Worm (Caenorhabditis elegans) whole organism, L4 larva: ENCODE data around the gene mrps-18A.
A peak's percentile ranks its signal among the peaks of the same experiment; 100 is the strongest.

Experiments
- ZK546.5 ChIP-seq, 2 experiments: sonication (generic microtip); optimal IDR thresholded peaks; 2 replicates each; lab custom pipeline; 2017; ENCODE audit warnings: missing biosample characterization in 2 of 2, missing genetic modification characterization in 2 of 2
- lin-13 ChIP-seq: fragments of 150-350 bp; optimal IDR thresholded peaks from 2 replicates; lab custom pipeline; 2014; ENCODE audit warnings: missing biosample characterization, missing genetic modification reagents, missing genetic modification characterization
- nhr-10 ChIP-seq: fragments of 150-350 bp; optimal IDR thresholded peaks from 2 replicates; lab custom pipeline; 2014; ENCODE audit warnings: missing biosample characterization, missing genetic modification characterization
- nhr-237 ChIP-seq: sonication (generic microtip); optimal IDR thresholded peaks from 2 replicates; lab custom pipeline; 2017; ENCODE audit warnings: missing biosample characterization, missing genetic modification characterization
- pqm-1 ChIP-seq: sonication (generic microtip); optimal IDR thresholded peaks from 2 replicates; lab custom pipeline; 2017; ENCODE audit warnings: missing biosample characterization, missing genetic modification characterization

DNA sequence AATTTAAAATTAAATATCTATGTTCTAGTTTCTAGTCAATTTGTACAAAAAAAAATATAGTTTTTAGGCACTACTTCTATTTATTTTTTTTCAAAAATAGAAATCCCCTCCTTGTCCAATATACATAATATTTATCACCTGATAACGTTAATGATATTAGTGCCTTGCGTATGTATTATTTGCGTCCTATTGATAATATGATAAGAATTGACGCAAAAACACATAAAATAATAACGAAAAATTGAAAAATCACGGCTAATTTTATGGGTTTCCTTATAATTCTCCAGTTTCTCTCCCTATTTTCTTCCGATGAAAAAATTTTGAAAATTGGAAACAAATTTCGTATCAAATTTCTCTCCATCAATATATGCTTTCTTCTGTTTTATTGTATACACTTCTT lies 32.0 kb downstream of the mrps-18A start:
- peak; percentile 67 for TF ChIP-seq pqm-1 (tag; lab: Kevin White, UChicago)
- TF ChIP-seq nhr-10, result no peak
- no peak for TF ChIP-seq lin-13 (GFP tag; lab: Kevin White, UChicago)
- no peak for TF ChIP-seq ZK546.5 (tag; optimal IDR thresholded peaks at IDR 0.05; lab: Kevin White, UChicago)
- no peak for TF ChIP-seq nhr-237
